Worm (Caenorhabditis elegans) whole organism, L4/young adult: ENCODE results near the gene R04D3.3.

Source experiments
- W03F9.2 ChIP-seq: fragments of 150-350 bp; optimal IDR thresholded peaks from 2 replicates; lab custom pipeline; 2014; ENCODE audit warnings: missing biosample characterization, missing genetic modification characterization
- dao-5 ChIP-seq: sonication (generic microtip); optimal IDR thresholded peaks from 2 replicates; lab custom pipeline; 2016; ENCODE audit warnings: missing genotype, missing genetic modification characterization, moderate library complexity, missing compliant biosample characterization
- him-1 ChIP-seq: sonication (generic microtip); optimal IDR thresholded peaks from 2 replicates; lab custom pipeline; 2016; ENCODE audit warnings: missing genotype, missing genetic modification reagents, missing genetic modification characterization, missing compliant biosample characterization

DNA sequence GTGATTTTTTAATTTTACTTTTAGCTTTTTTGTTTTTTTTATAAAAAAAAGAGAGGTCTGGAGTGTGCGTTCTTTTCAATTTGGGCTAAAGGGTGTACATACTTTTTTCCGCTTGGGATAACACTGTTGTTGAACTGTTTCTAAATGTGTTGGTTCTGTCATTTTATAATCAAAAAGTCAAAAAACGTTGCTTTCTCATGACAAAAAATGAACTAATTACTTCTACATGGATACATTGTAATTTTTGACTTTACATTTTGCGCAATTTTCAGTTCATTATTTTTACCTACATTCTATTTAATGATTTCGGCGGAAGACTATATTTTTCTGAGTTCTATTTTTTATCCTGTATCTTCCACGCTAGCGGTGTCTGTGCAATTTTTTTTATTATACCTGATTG is 1.1 kb upstream of the R04D3.3 start, which contains the start of gene srd-38:
- TF ChIP-seq W03F9.2 (tag; lab: Kevin White, UChicago): no peak
- TF ChIP-seq him-1: no peak
- TF ChIP-seq dao-5 (tag; lab: Kevin White, UChicago): no peak
